Worm (Caenorhabditis elegans) whole organism, L2 larva: ENCODE measurements around the gene pifk-1.
A peak's percentile ranks its signal among the peaks of the same experiment; 100 is the strongest.

Experiments used
- C34F6.9 ChIP-seq: fragments of 150-350 bp; optimal IDR thresholded peaks from 2 replicates; lab custom pipeline; 2014; ENCODE audit warnings: missing biosample characterization, missing genetic modification characterization
- F13H6.1 ChIP-seq: sonication (generic microtip); optimal IDR thresholded peaks from 2 replicates; lab custom pipeline; 2016; ENCODE audit warnings: missing genetic modification characterization, missing compliant biosample characterization
- R02D3.7 ChIP-seq: fragments of 150-350 bp; optimal IDR thresholded peaks from 2 replicates; lab custom pipeline; 2014; ENCODE audit warnings: missing biosample characterization, missing genetic modification characterization
- Y55F3AM.14 ChIP-seq: fragments of 200-800 bp; sonication (Bioruptor generic); optimal IDR thresholded peaks from 2 replicates; lab custom pipeline; 2018; ENCODE audit warnings: mild to moderate bottlenecking, missing genetic modification characterization, missing compliant biosample characterization
- ZK546.5 ChIP-seq: sonication (generic microtip); optimal IDR thresholded peaks from 2 replicates; lab custom pipeline; 2017; ENCODE audit warnings: missing biosample characterization, missing genetic modification characterization
- alr-1 ChIP-seq: fragments of 150-350 bp; optimal IDR thresholded peaks from 2 replicates; lab custom pipeline; 2014; ENCODE audit warnings: missing biosample characterization, missing genetic modification characterization
- aly-2 ChIP-seq: fragments of 150-350 bp; optimal IDR thresholded peaks from 2 replicates; lab custom pipeline; 2014; ENCODE audit warnings: missing biosample characterization, missing genetic modification characterization
- ama-1 ChIP-seq: fragments of 150-350 bp; optimal IDR thresholded peaks from 2 replicates; lab custom pipeline; 2018; ENCODE audit warnings: inconsistent platforms
- blmp-1 ChIP-seq: sonication (generic microtip); optimal IDR thresholded peaks from 2 replicates; lab custom pipeline; 2017; ENCODE audit warnings: missing genetic modification characterization, mild to moderate bottlenecking, missing compliant biosample characterization, antibody characterized with exemption, moderate library complexity; ENCODE audit not compliant: insufficient read depth
- ceh-16 ChIP-seq: fragments of 150-350 bp; optimal IDR thresholded peaks from 2 replicates; lab custom pipeline; 2014; ENCODE audit warnings: missing biosample characterization, missing genetic modification characterization
- ceh-82 ChIP-seq: fragments of 150-350 bp; optimal IDR thresholded peaks from 2 replicates; lab custom pipeline; 2014; ENCODE audit warnings: missing biosample characterization, missing genetic modification characterization
- crh-2 ChIP-seq: sonication (generic microtip); optimal IDR thresholded peaks from 2 replicates; lab custom pipeline; 2017; ENCODE audit warnings: missing biosample characterization, missing genetic modification characterization
- dmd-4 ChIP-seq: sonication (generic microtip); optimal IDR thresholded peaks from 2 replicates; lab custom pipeline; 2017; ENCODE audit warnings: missing biosample characterization, missing genetic modification characterization
- egl-27 ChIP-seq: sonication (generic microtip); optimal IDR thresholded peaks from 3 replicates; lab custom pipeline; 2017; ENCODE audit warnings: missing biosample characterization, missing genetic modification reagents, missing genetic modification characterization
- elt-1 ChIP-seq: fragments of 150-350 bp; optimal IDR thresholded peaks from 2 replicates; lab custom pipeline; 2014; ENCODE audit warnings: missing biosample characterization, missing genetic modification characterization
- elt-3 ChIP-seq: sonication (generic microtip); optimal IDR thresholded peaks from 2 replicates; lab custom pipeline; 2017; ENCODE audit warnings: missing biosample characterization, missing genetic modification characterization
- gmeb-1 ChIP-seq: fragments of 150-350 bp; optimal IDR thresholded peaks from 2 replicates; lab custom pipeline; 2014; ENCODE audit warnings: missing biosample characterization, missing genetic modification characterization
- lin-11 ChIP-seq: fragments of 150-350 bp; sonication (generic microtip); optimal IDR thresholded peaks from 2 replicates; lab custom pipeline; 2014; ENCODE audit warnings: missing biosample characterization, missing genetic modification characterization, inconsistent platforms, mixed read lengths
- lin-39 ChIP-seq: fragments of 150-350 bp; optimal IDR thresholded peaks from 2 replicates; lab custom pipeline; 2014; ENCODE audit warnings: missing biosample characterization, missing genetic modification reagents, missing genetic modification characterization
- lsy-2 ChIP-seq, 2 experiments: fragments of 150-350 bp in 1 of 2; sonication (generic microtip) in 1 of 2; optimal IDR thresholded peaks; 2 replicates each; lab custom pipeline; 2014 to 2017; ENCODE audit warnings: missing biosample characterization in 2 of 2, missing genetic modification characterization in 2 of 2
- mab-5 ChIP-seq: fragments of 150-350 bp; optimal IDR thresholded peaks from 2 replicates; lab custom pipeline; 2014; ENCODE audit warnings: missing biosample characterization, missing genetic modification characterization
- mbf-1 ChIP-seq: sonication (generic microtip); optimal IDR thresholded peaks from 2 replicates; lab custom pipeline; 2017; ENCODE audit warnings: missing biosample characterization, missing genetic modification characterization
- mdl-1 ChIP-seq, 2 experiments: fragments of 150-350 bp in 1 of 2; sonication (generic microtip) in 1 of 2; optimal IDR thresholded peaks; 2 replicates each; lab custom pipeline; 2017; ENCODE audit warnings: missing biosample characterization in 2 of 2, missing genetic modification characterization in 2 of 2
- nhr-10 ChIP-seq: sonication (generic microtip); optimal IDR thresholded peaks from 2 replicates; lab custom pipeline; 2017; ENCODE audit warnings: missing biosample characterization, missing genetic modification characterization
- nhr-11 ChIP-seq: fragments of 150-350 bp; optimal IDR thresholded peaks from 2 replicates; lab custom pipeline; 2014; ENCODE audit warnings: missing biosample characterization, missing genetic modification characterization
- nhr-12 ChIP-seq: fragments of 150-350 bp; optimal IDR thresholded peaks from 2 replicates; lab custom pipeline; 2014; ENCODE audit warnings: missing biosample characterization, missing genetic modification characterization
- nhr-129 ChIP-seq: fragments of 150-350 bp; optimal IDR thresholded peaks from 2 replicates; lab custom pipeline; 2014; ENCODE audit warnings: missing biosample characterization, missing genetic modification characterization
- nhr-21 ChIP-seq: fragments of 150-350 bp; optimal IDR thresholded peaks from 2 replicates; lab custom pipeline; 2014; ENCODE audit warnings: missing biosample characterization, missing genetic modification characterization
- nhr-237 ChIP-seq: fragments of 150-350 bp; optimal IDR thresholded peaks from 2 replicates; lab custom pipeline; 2014; ENCODE audit warnings: missing biosample characterization, missing genetic modification characterization
- nhr-25 ChIP-seq: fragments of 150-350 bp; sonication (generic microtip); optimal IDR thresholded peaks from 3 replicates; lab custom pipeline; 2014; ENCODE audit warnings: missing biosample characterization, missing genetic modification characterization
- nhr-6 ChIP-seq: fragments of 150-350 bp; optimal IDR thresholded peaks from 2 replicates; lab custom pipeline; 2014; ENCODE audit warnings: missing biosample characterization, missing genetic modification characterization
- nhr-77 ChIP-seq: fragments of 150-350 bp; optimal IDR thresholded peaks from 2 replicates; lab custom pipeline; 2014; ENCODE audit warnings: missing biosample characterization, missing genetic modification characterization
- peb-1 ChIP-seq: fragments of 150-350 bp; optimal IDR thresholded peaks from 2 replicates; lab custom pipeline; 2014; ENCODE audit warnings: missing biosample characterization, missing genetic modification characterization
- sem-4 ChIP-seq: fragments of 150-350 bp; optimal IDR thresholded peaks from 2 replicates; lab custom pipeline; 2014; ENCODE audit warnings: missing biosample characterization, missing genetic modification reagents, missing genetic modification characterization
- skn-1 ChIP-seq: sonication (generic microtip); optimal IDR thresholded peaks from 2 replicates; lab custom pipeline; 2017; ENCODE audit warnings: missing biosample characterization, missing genetic modification characterization
- sma-3 ChIP-seq: sonication (generic microtip); optimal IDR thresholded peaks from 2 replicates; lab custom pipeline; 2016; ENCODE audit warnings: missing genetic modification reagents, missing genetic modification characterization, missing compliant biosample characterization
- sma-9 ChIP-seq, 2 experiments: fragments of 150-350 bp in 1 of 2; sonication (generic microtip) in 1 of 2; optimal IDR thresholded peaks; 2 replicates each; lab custom pipeline; 2014 to 2016; ENCODE audit warnings: missing genetic modification characterization in 2 of 2, mild to moderate bottlenecking in 1 of 2, missing biosample characterization in 1 of 2, missing compliant biosample characterization in 1 of 2, missing genetic modification reagents in 1 of 2, moderate library complexity in 1 of 2
- snpc-4 ChIP-seq: fragments of 150-350 bp; optimal IDR thresholded peaks from 2 replicates; lab custom pipeline; 2014; ENCODE audit warnings: missing biosample characterization, missing genetic modification characterization
- unc-39 ChIP-seq: fragments of 150-350 bp; optimal IDR thresholded peaks from 2 replicates; lab custom pipeline; 2014; ENCODE audit warnings: missing biosample characterization, missing genetic modification characterization
- unc-55 ChIP-seq: fragments of 150-350 bp; sonication (generic microtip); optimal IDR thresholded peaks from 3 replicates; lab custom pipeline; 2014; ENCODE audit warnings: missing biosample characterization, missing genetic modification reagents, missing genetic modification characterization
- unc-62 ChIP-seq: fragments of 150-350 bp; optimal IDR thresholded peaks from 2 replicates; lab custom pipeline; 2014; ENCODE audit warnings: missing biosample characterization, missing genetic modification reagents, missing genetic modification characterization
- zag-1 ChIP-seq: fragments of 150-350 bp; optimal IDR thresholded peaks from 2 replicates; lab custom pipeline; 2014; ENCODE audit warnings: missing biosample characterization, missing genetic modification characterization
- ztf-1 ChIP-seq: fragments of 200-800 bp; sonication (Bioruptor generic); conservative IDR thresholded peaks from 2 replicates; pipeline ENCODE4 v1.3.6; 2022; ENCODE audit warnings: missing genetic modification characterization, missing compliant biosample characterization
- ztf-11 ChIP-seq: sonication (generic microtip); optimal IDR thresholded peaks from 2 replicates; lab custom pipeline; 2017; ENCODE audit warnings: missing biosample characterization, missing genetic modification characterization
- ztf-4 ChIP-seq: fragments of 150-350 bp; optimal IDR thresholded peaks from 2 replicates; lab custom pipeline; 2014; ENCODE audit warnings: missing biosample characterization, missing genetic modification characterization

Gene pifk-1

DNA sequence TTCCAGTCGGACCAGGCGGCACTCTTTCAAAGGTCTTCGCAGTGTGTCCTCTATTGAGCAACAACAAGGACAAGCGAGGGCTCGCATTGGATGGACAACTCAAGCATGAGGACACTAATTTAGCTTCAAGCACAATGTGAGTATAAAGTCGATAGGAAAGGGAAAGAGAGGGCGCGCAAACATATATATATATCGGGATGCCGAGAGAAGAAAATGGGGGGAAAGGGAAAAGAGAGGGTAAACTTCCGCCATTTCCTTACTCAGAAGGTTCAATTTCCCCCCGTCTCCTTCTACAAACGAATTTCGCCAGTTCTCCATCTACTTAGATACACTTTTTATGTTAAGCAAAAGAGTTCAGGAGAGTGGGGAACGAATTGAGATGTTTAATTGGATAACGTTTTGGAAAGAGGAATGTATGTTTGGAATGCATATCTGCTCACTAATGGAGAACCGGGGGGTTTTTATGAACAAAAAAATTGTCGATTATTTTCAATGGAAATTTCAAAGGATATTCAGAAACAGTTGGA, 28.3 kb upstream of the pifk-1 start:
- TF ChIP-seq sma-9 (GFP tag; optimal IDR thresholded peaks at IDR 0.05; lab: Kevin White, UChicago) (peak; percentile 19), sma-9 (tag; optimal IDR thresholded peaks at IDR 0.05; lab: Kevin White, UChicago) (no peak), ceh-16 (tag; lab: Kevin White, UChicago) (no peak), sem-4 (tag; lab: Kevin White, UChicago) (no peak), nhr-25 (no peak), alr-1 (no peak), F13H6.1 (tag; lab: Kevin White, UChicago) (peak; percentile 16), elt-3 (tag; lab: Kevin White, UChicago) (no peak), unc-55 (GFP tag; lab: Kevin White, UChicago) (peak; percentile 5), unc-39 (no peak), nhr-6 (no peak), C34F6.9 (tag; lab: Kevin White, UChicago) (peak; percentile 32), lsy-2 (tag; optimal IDR thresholded peaks at IDR 0.05; lab: Kevin White, UChicago) (peak in 1 of 2 experiments; percentile 23), nhr-12 (tag; lab: Kevin White, UChicago) (no peak), ceh-82 (tag; lab: Kevin White, UChicago) (no peak), ztf-4 (no peak), egl-27 (tag; lab: Kevin White, UChicago) (no peak)

DNA sequence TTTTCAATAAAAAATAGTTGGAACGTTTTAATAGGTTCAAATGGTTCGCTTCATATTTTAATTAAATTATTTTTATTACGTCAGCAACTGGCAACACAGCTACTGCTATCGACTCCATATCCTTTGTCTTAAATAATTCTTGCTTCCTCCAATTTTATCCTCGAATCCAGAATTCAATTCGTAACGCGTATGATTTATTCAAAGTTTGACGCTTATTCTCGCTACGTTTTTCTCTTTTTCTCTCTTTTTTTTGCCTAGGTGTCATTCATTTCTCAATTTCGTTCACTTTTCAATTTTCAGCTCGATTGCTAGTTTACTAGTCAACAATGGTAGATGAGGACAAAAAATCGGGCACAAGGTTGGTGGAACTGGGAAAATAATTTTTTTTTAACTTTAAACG, 26.2 kb upstream of the pifk-1 start, which contains the start of gene arr-1:
Gene arr-1, plus strand, starts transcription at position 301 of the 400 bp plus-strand sequence.
- TF ChIP-seq C34F6.9 (tag; lab: Kevin White, UChicago) (no peak), egl-27 (tag; lab: Kevin White, UChicago) (no peak), sma-3 (GFP tag; lab: Kevin White, UChicago) (no peak), zag-1 (tag; lab: Kevin White, UChicago) (no peak), blmp-1 (tag; lab: Kevin White, UChicago) (no peak), dmd-4 (no peak), snpc-4 (tag; lab: Kevin White, UChicago) (no peak), nhr-77 (tag; lab: Kevin White, UChicago) (no peak), nhr-237 (tag; lab: Kevin White, UChicago) (no peak), R02D3.7 (tag; lab: Kevin White, UChicago) (no peak), F13H6.1 (tag; lab: Kevin White, UChicago) (no peak), aly-2 (no peak), sma-9 (GFP tag; optimal IDR thresholded peaks at IDR 0.05; lab: Kevin White, UChicago) (no peak), sma-9 (tag; optimal IDR thresholded peaks at IDR 0.05; lab: Kevin White, UChicago) (no peak), nhr-21 (no peak), peb-1 (no peak)

DNA sequence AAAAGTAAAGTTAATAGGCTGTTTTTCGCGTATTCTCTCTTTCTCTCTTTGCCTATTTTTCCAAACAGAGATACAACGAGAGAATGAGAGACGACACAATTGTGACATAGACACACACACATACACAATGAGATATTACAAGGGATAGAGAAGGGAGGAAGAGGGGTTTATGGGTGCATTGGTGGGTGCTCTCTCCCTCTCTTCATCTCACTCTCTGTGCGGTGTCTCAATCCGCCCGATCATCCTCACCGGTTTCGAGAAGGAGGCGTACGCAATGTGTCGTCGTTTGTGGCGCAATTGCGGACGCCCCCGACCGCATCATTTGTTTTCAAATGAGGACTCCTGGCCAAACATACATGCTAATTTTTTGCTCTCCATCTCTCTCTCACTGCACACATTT, 25.2 kb upstream of the pifk-1 start:
- TF ChIP-seq nhr-77 (tag; lab: Kevin White, UChicago): no peak
- peak; percentile 87 for TF ChIP-seq nhr-21
- TF ChIP-seq nhr-6: peak; percentile 93
- peak in 1 of 2 experiments; percentile 82 for TF ChIP-seq mdl-1 (tag; optimal IDR thresholded peaks at IDR 0.05; lab: Kevin White, UChicago)
- no peak for TF ChIP-seq nhr-11 (tag; lab: Kevin White, UChicago)
- peak; percentile 94 for TF ChIP-seq sem-4 (tag; lab: Kevin White, UChicago)
- peak; percentile 51 for TF ChIP-seq unc-62 (GFP tag; lab: Kevin White, UChicago)
- no peak for TF ChIP-seq R02D3.7 (tag; lab: Kevin White, UChicago)
- TF ChIP-seq unc-55 (GFP tag; lab: Kevin White, UChicago): peak; percentile 99
- TF ChIP-seq F13H6.1 (tag; lab: Kevin White, UChicago): peak; percentile 96
- TF ChIP-seq ztf-1 (GFP tag; lab: Robert Waterston, UW): no peak
- peak; percentile 13 for TF ChIP-seq ZK546.5 (tag; lab: Kevin White, UChicago)
- TF ChIP-seq ceh-16 (tag; lab: Kevin White, UChicago): peak; percentile 84
- peak; percentile 58 for TF ChIP-seq unc-39
- peak; percentile 83 for TF ChIP-seq lin-11 (tag; lab: Kevin White, UChicago)
- TF ChIP-seq egl-27 (tag; lab: Kevin White, UChicago): peak; percentile 94
- TF ChIP-seq nhr-237 (tag; lab: Kevin White, UChicago): no peak
- peak; percentile 44 for TF ChIP-seq ztf-11 (tag; lab: Kevin White, UChicago)
- peak; percentile 95 for TF ChIP-seq sma-9 (GFP tag; optimal IDR thresholded peaks at IDR 0.05; lab: Kevin White, UChicago)
- no peak for TF ChIP-seq sma-9 (tag; optimal IDR thresholded peaks at IDR 0.05; lab: Kevin White, UChicago)
- no peak for TF ChIP-seq alr-1
- peak; percentile 74 for TF ChIP-seq snpc-4 (tag; lab: Kevin White, UChicago)
- TF ChIP-seq dmd-4: no peak
- peak; percentile 71 for TF ChIP-seq lin-39 (tag; lab: Kevin White, UChicago)
- peak; percentile 98 for TF ChIP-seq C34F6.9 (tag; lab: Kevin White, UChicago)
- TF ChIP-seq elt-1 (tag; lab: Kevin White, UChicago): no peak
- TF ChIP-seq zag-1 (tag; lab: Kevin White, UChicago): peak; percentile 97
- TF ChIP-seq crh-2 (tag; lab: Kevin White, UChicago): peak; percentile 85
- peak; percentile 98 for TF ChIP-seq nhr-129
- TF ChIP-seq aly-2: peak; percentile 73
- no peak for TF ChIP-seq peb-1
- peak; percentile 78 for TF ChIP-seq sma-3 (GFP tag; lab: Kevin White, UChicago)
- TF ChIP-seq skn-1 (tag; lab: Kevin White, UChicago): peak; percentile 54
- TF ChIP-seq ama-1 (lab: Kevin White, UChicago): no peak
- TF ChIP-seq Y55F3AM.14 (GFP tag; lab: Kevin White, UChicago): peak; percentile 91
- peak; percentile 57 for TF ChIP-seq blmp-1 (tag; lab: Kevin White, UChicago)
- TF ChIP-seq mab-5 (tag; lab: Kevin White, UChicago): peak; percentile 96
- no peak for TF ChIP-seq mbf-1
- peak; percentile 77 to 90 for TF ChIP-seq lsy-2 (tag; optimal IDR thresholded peaks at IDR 0.05; lab: Kevin White, UChicago)
- TF ChIP-seq nhr-10: peak; percentile 58
- TF ChIP-seq gmeb-1: peak; percentile 64
